Fruit fly (Drosophila melanogaster) whole organism, embryonic: ENCODE data around the gene ND-SGDH.

Experiments
- Awh ChIP-seq: fragments of 200-800 bp; sonication (Bioruptor generic); IDR thresholded peaks from 2 replicates; pipeline ENCODE4, ENCODE4 v1.3.6; 2022; ENCODE audit warnings: missing biosample characterization, missing genetic modification characterization
- B-H1 ChIP-seq: fragments of 200-800 bp; sonication (Bioruptor generic); IDR thresholded peaks from 3 replicates; pipeline ENCODE4 v1.3.6; 2022; ENCODE audit warnings: missing biosample characterization, missing genetic modification characterization
- CG10431 ChIP-seq: fragments of 200-800 bp; sonication (Bioruptor generic); optimal IDR thresholded peaks from 3 replicates; lab custom pipeline; 2018; ENCODE audit warnings: missing biosample characterization, mild to moderate bottlenecking, missing genetic modification characterization
- CG12155 ChIP-seq: fragments of 200-800 bp; sonication (Bioruptor generic); optimal IDR thresholded peaks from 3 replicates; lab custom pipeline; 2016; ENCODE audit warnings: missing biosample characterization, missing genetic modification characterization
- CG1233 ChIP-seq: fragments of 200-800 bp; sonication (Bioruptor generic); optimal IDR thresholded peaks from 4 replicates; lab custom pipeline; 2018; ENCODE audit warnings: missing biosample characterization, mild to moderate bottlenecking, missing genetic modification characterization
- CG13624 ChIP-seq: fragments of 200-800 bp; sonication (Bioruptor generic); optimal IDR thresholded peaks from 2 replicates; lab custom pipeline; 2016; ENCODE audit warnings: missing biosample characterization, missing genetic modification characterization
- CG14014 ChIP-seq: fragments of 200-800 bp; sonication (Bioruptor generic); IDR thresholded peaks from 2 replicates; pipeline ENCODE4 v1.3.6; 2022; ENCODE audit warnings: missing biosample characterization, missing genetic modification characterization
- CG1529 ChIP-seq: fragments of 200-800 bp; sonication (Bioruptor generic); optimal IDR thresholded peaks from 3 replicates; lab custom pipeline; 2018; ENCODE audit warnings: missing biosample characterization, missing genetic modification characterization
- CG16813 ChIP-seq: fragments of 200-800 bp; sonication (Bioruptor generic); IDR thresholded peaks from 3 replicates; pipeline ENCODE4 v1.3.6; 2022; ENCODE audit warnings: missing biosample characterization, missing genetic modification characterization; ENCODE audit not compliant: partially characterized antibody
- CG17328 ChIP-seq: fragments of 200-800 bp; sonication (Bioruptor generic); IDR thresholded peaks from 2 replicates; pipeline ENCODE4 v1.3.6; 2022; ENCODE audit warnings: missing biosample characterization, missing genetic modification characterization
- CG17612 ChIP-seq: fragments of 200-800 bp; sonication (Bioruptor generic); IDR thresholded peaks from 2 replicates; pipeline ENCODE4 v1.3.6; 2022; ENCODE audit warnings: missing biosample characterization, missing genetic modification characterization
- CG17829 ChIP-seq: fragments of 200-800 bp; optimal IDR thresholded peaks from 2 replicates; lab custom pipeline; 2019; ENCODE audit warnings: missing biosample characterization, mild to moderate bottlenecking, missing genetic modification characterization, moderate library complexity
- CG30403 ChIP-seq: fragments of 200-800 bp; sonication (Bioruptor generic); optimal IDR thresholded peaks from 3 replicates; lab custom pipeline; 2016; ENCODE audit warnings: missing biosample characterization, missing genetic modification characterization
- CG3726 ChIP-seq: fragments of 200-800 bp; sonication (Bioruptor generic); IDR thresholded peaks from 3 replicates; pipeline ENCODE4, ENCODE4 v1.3.6; 2022; ENCODE audit warnings: missing biosample characterization, missing genetic modification characterization
- CG4360 ChIP-seq: fragments of 200-800 bp; sonication (Bioruptor generic); IDR thresholded peaks from 2 replicates; pipeline ENCODE4 v1.3.6; 2022; ENCODE audit warnings: missing biosample characterization, missing genetic modification characterization
- CG6254 ChIP-seq: fragments of 200-800 bp; sonication (Bioruptor generic); optimal IDR thresholded peaks from 3 replicates; lab custom pipeline; 2017; ENCODE audit warnings: mild to moderate bottlenecking, missing biosample characterization, missing genetic modification reagents, missing genetic modification characterization
- CG6813 ChIP-seq: fragments of 200-800 bp; sonication (Bioruptor generic); optimal IDR thresholded peaks from 2 replicates; lab custom pipeline; 2017; ENCODE audit warnings: missing biosample characterization, missing genetic modification characterization, mild to moderate bottlenecking, moderate library complexity, missing genetic modification reagents
- CG7556 ChIP-seq: fragments of 200-800 bp; sonication (Bioruptor generic); optimal IDR thresholded peaks from 2 replicates; lab custom pipeline; 2017; ENCODE audit warnings: missing biosample characterization, mild to moderate bottlenecking, missing genetic modification characterization
- CG8359 ChIP-seq: fragments of 200-800 bp; sonication (Bioruptor generic); optimal IDR thresholded peaks from 2 replicates; lab custom pipeline; 2017; ENCODE audit warnings: missing biosample characterization, mild to moderate bottlenecking, missing genetic modification characterization, borderline replicate concordance
- CG8478 ChIP-seq: fragments of >200 bp; optimal IDR thresholded peaks from 2 replicates; lab custom pipeline; 2018
- Drgx ChIP-seq: fragments of 200-800 bp; sonication (Bioruptor generic); IDR thresholded peaks from 2 replicates; pipeline ENCODE4 v1.3.6; 2022; ENCODE audit warnings: missing biosample characterization, missing genetic modification characterization
- E2f2 ChIP-seq: fragments of 200-800 bp; sonication (Bioruptor generic); IDR thresholded peaks from 2 replicates; pipeline ENCODE4 v1.3.6; 2022; ENCODE audit warnings: missing biosample characterization, missing genetic modification characterization
- Hr78 ChIP-seq, 2 experiments: fragments of 200-800 bp in 1 of 2; fragments of >200 bp in 1 of 2; sonication (Bioruptor generic) in 1 of 2; optimal IDR thresholded peaks; 2 replicates each; lab custom pipeline; 2017 to 2019; ENCODE audit warnings: missing biosample characterization in 2 of 2, missing genetic modification characterization in 2 of 2, mild to moderate bottlenecking in 1 of 2, moderate library complexity in 1 of 2
- Hsf ChIP-seq: fragments of 200-800 bp; sonication (Bioruptor generic); optimal IDR thresholded peaks from 3 replicates; lab custom pipeline; 2016; ENCODE audit warnings: missing biosample characterization, missing genetic modification characterization
- MBD-R2 ChIP-seq: fragments of 200-800 bp; sonication (Bioruptor generic); IDR thresholded peaks from 2 replicates; pipeline ENCODE4 v1.3.6; 2022; ENCODE audit warnings: missing biosample characterization, missing genetic modification characterization
- MTF-1 ChIP-seq: fragments of 200-800 bp; sonication (Bioruptor generic); optimal IDR thresholded peaks from 2 replicates; lab custom pipeline; 2018; ENCODE audit warnings: missing biosample characterization, mild to moderate bottlenecking, missing genetic modification characterization, borderline replicate concordance
- NC2α ChIP-seq: fragments of 200-800 bp; sonication (Bioruptor generic); optimal IDR thresholded peaks from 2 replicates; lab custom pipeline; 2016; ENCODE audit warnings: missing biosample characterization, missing genetic modification characterization
- Tbp ChIP-seq: fragments of >200 bp; optimal IDR thresholded peaks from 2 replicates; lab custom pipeline; 2018; ENCODE audit warnings: missing biosample characterization, missing genetic modification characterization
- Usf ChIP-seq: fragments of 200-800 bp; sonication (Bioruptor generic); optimal IDR thresholded peaks from 2 replicates; lab custom pipeline; 2017; ENCODE audit warnings: missing genotype, missing biosample characterization, missing genetic modification characterization
- Xrp1 ChIP-seq: fragments of 200-800 bp; sonication (Bioruptor generic); IDR thresholded peaks from 2 replicates; pipeline ENCODE4 v1.3.6; 2022; ENCODE audit warnings: missing biosample characterization, missing genetic modification characterization
- abd-A ChIP-seq: fragments of 200-800 bp; sonication (Bioruptor generic); optimal IDR thresholded peaks from 3 replicates; lab custom pipeline; 2019; ENCODE audit warnings: missing biosample characterization, mild to moderate bottlenecking, missing genetic modification characterization, moderate library complexity
- amos ChIP-seq: fragments of 200-800 bp; sonication (Bioruptor generic); IDR thresholded peaks from 2 replicates; pipeline ENCODE4 v1.3.6; 2022; ENCODE audit warnings: missing biosample characterization, missing genetic modification characterization; ENCODE audit not compliant: partially characterized antibody
- ara ChIP-seq: fragments of 200-800 bp; sonication (Bioruptor generic); IDR thresholded peaks from 2 replicates; pipeline ENCODE4 v1.3.6; 2022; ENCODE audit warnings: missing biosample characterization, missing genetic modification characterization
- bigmax ChIP-seq: fragments of 200-800 bp; sonication (Bioruptor generic); optimal IDR thresholded peaks from 2 replicates; lab custom pipeline; 2018; ENCODE audit warnings: missing biosample characterization, mild to moderate bottlenecking, missing genetic modification characterization
- esg ChIP-seq: fragments of 200-800 bp; sonication (Bioruptor generic); conservative IDR thresholded peaks from 2 replicates; pipeline ENCODE4 v1.3.6; 2022; ENCODE audit warnings: missing biosample characterization, missing genetic modification characterization
- exex ChIP-seq: fragments of 200-800 bp; sonication (Bioruptor generic); optimal IDR thresholded peaks from 4 replicates; lab custom pipeline; 2018; ENCODE audit warnings: missing biosample characterization, mild to moderate bottlenecking, missing genetic modification characterization, moderate library complexity
- grn ChIP-seq: fragments of 200-800 bp; sonication (Bioruptor generic); optimal IDR thresholded peaks from 3 replicates; lab custom pipeline; 2017; ENCODE audit warnings: missing biosample characterization, missing genetic modification characterization
- gsb-n ChIP-seq: fragments of 200-800 bp; sonication (Bioruptor generic); optimal IDR thresholded peaks from 3 replicates; lab custom pipeline; 2018; ENCODE audit warnings: missing biosample characterization, mild to moderate bottlenecking, missing genetic modification characterization
- kni ChIP-seq: fragments of 200-800 bp; sonication (Bioruptor generic); optimal IDR thresholded peaks from 3 replicates; lab custom pipeline; 2017; ENCODE audit warnings: mild to moderate bottlenecking, missing biosample characterization, missing genetic modification reagents, missing genetic modification characterization
- lov ChIP-seq, 2 experiments: fragments of 200-800 bp in 1 of 2; fragments of >200 bp in 1 of 2; sonication (Bioruptor generic) in 1 of 2; IDR thresholded peaks in 1 of 2; optimal IDR thresholded peaks in 1 of 2; 2 replicates in 1 of 2; 3 replicates in 1 of 2; pipeline versions ENCODE4 v1.3.6 to Lab custom; 2017 to 2022; ENCODE audit warnings: missing biosample characterization in 1 of 2, missing genetic modification characterization in 1 of 2
- nom ChIP-seq: fragments of 200-800 bp; sonication (Bioruptor generic); optimal IDR thresholded peaks from 2 replicates; lab custom pipeline; 2017; ENCODE audit warnings: missing biosample characterization, missing genetic modification characterization, mild to moderate bottlenecking, moderate library complexity, missing genetic modification reagents
- odd ChIP-seq: fragments of 200-800 bp; sonication (Bioruptor generic); optimal IDR thresholded peaks from 2 replicates; lab custom pipeline; 2017; ENCODE audit warnings: missing biosample characterization, mild to moderate bottlenecking, missing genetic modification characterization
- onecut ChIP-seq: fragments of 200-800 bp; sonication (Bioruptor generic); IDR thresholded peaks from 2 replicates; pipeline ENCODE4 v1.3.6; 2022; ENCODE audit warnings: missing biosample characterization, missing genetic modification characterization
- prd ChIP-seq, 3 experiments: fragments of >200 bp in 2 of 3; fragments of 200-800 bp in 1 of 3; sonication (Bioruptor generic) in 1 of 3; optimal IDR thresholded peaks in 2 of 3; IDR thresholded peaks in 1 of 3; 2 replicates in 2 of 3; 3 replicates in 1 of 3; pipeline versions ENCODE4 v1.3.6 to Lab custom; 2017 to 2022; ENCODE audit warnings: missing biosample characterization in 1 of 3, missing genetic modification characterization in 1 of 3
- repo ChIP-seq: fragments of 200-800 bp; sonication (Bioruptor generic); optimal IDR thresholded peaks from 2 replicates; lab custom pipeline; 2016; ENCODE audit warnings: missing biosample characterization, missing genetic modification characterization
- wor ChIP-seq: fragments of 200-800 bp; sonication (Bioruptor generic); IDR thresholded peaks from 2 replicates; pipeline ENCODE4 v1.3.6; 2022; ENCODE audit warnings: missing biosample characterization, missing genetic modification characterization
- yki ChIP-seq: fragments of >200 bp; optimal IDR thresholded peaks from 3 replicates; lab custom pipeline; 2018

The ND-SGDH gene

DNA sequence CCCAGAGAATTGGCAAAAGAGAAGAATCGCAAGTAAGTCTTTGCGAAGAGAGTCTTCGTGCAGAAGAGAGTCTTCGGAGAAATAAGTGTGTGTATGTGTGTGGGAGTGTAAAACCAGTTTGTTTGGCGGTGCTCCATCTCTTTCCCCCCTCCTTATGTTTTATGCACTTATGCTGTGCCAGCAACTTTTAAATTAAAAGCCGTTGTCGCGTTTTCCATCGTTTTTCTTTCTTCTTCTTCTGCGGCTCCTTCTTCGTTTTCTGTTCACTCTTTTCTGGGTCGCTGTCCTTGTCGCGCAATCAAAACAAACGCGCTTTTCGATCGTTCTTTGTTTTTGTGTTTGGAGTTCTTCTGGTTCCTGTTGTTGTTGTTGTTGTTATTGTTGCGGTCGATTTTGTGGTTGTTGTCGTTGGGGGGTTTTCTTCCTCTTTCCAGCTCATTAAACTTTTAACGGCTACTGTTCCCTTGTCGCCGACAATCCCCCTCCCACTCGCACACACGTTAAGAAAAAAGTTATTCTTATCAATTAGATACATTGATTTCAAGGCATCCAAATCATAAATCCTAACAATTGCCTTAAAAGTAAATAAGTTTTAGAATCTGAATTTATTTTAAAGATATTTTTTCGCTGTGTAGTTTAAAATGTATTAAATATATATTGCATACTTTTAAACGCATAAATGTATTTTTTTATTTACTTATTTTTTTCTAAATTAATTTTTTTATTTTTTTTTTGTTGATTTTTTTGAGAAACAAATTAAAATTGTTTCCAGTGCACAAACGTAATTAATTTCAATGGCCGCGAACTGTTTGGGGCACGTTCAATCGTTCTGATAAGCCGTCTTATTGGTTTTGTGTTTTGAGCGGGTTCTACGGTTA lies 27.1 kb downstream of the ND-SGDH start (continued):
- TF ChIP-seq CG17328 (GFP tag; lab: Robert Waterston, UW) (peak; percentile 73), NC2α (GFP tag; lab: Kevin White, UChicago) (no peak), CG17612 (GFP tag; lab: Robert Waterston, UW) (no peak), kni (GFP tag; lab: Kevin White, UChicago) (peak; percentile 87), MTF-1 (peak; percentile 27), onecut (GFP tag; lab: Robert Waterston, UW) (peak; percentile 40), CG8359 (GFP tag; lab: Kevin White, UChicago) (peak; percentile 66), Drgx (GFP tag; lab: Robert Waterston, UW) (peak; percentile 14; the same call in 1 of the 2 replicates), E2f2 (GFP tag; lab: Robert Waterston, UW) (peak; percentile 50; the same call in 1 of the 2 replicates), gsb-n (tag; lab: Kevin White, UChicago) (peak; percentile 88), Tbp (GFP tag; lab: Kevin White, UChicago) (no peak), B-H1 (0 out of 3 replicates have a peak, but pooled peaks have one; percentile 54), wor (GFP tag; lab: Robert Waterston, UW) (peak; percentile 66), CG6254 (GFP tag; lab: Kevin White, UChicago) (peak; percentile 71), grn (GFP tag; lab: Kevin White, UChicago) (peak; percentile 64), repo (no peak), Usf (GFP tag; lab: Kevin White, UChicago) (peak; percentile 50), CG17829 (tag; lab: Kevin White, UChicago) (peak; percentile 96), CG13624 (GFP tag; lab: Kevin White, UChicago) (peak; percentile 47), Awh (0 out of 2 replicates have a peak, but pooled peaks have one; percentile 38), CG16813 (GFP tag; lab: Robert Waterston, UW) (no peak), CG1233 (GFP tag; lab: Kevin White, UChicago) (peak; percentile 86), CG30403 (GFP tag; lab: Kevin White, UChicago) (peak; percentile 62), MBD-R2 (GFP tag; lab: Robert Waterston, UW) (0 out of 2 replicates have a peak, but pooled peaks have one; percentile 11), Hr78 (GFP tag; optimal IDR thresholded peaks at IDR 0.05; lab: Kevin White, UChicago) (peak in 1 of 2 experiments; percentile 77), nom (peak; percentile 23), CG3726 (GFP tag; lab: Robert Waterston, UW) (peak; percentile 63; the same call in 1 of the 3 replicates), CG8478 (lab: Kevin White, UChicago) (no peak), bigmax (GFP tag; lab: Kevin White, UChicago) (no peak), odd (GFP tag; lab: Kevin White, UChicago) (peak; percentile 81), CG6813 (GFP tag; lab: Kevin White, UChicago) (peak; percentile 54), abd-A (tag; lab: Kevin White, UChicago) (no peak), CG7556 (GFP tag; lab: Kevin White, UChicago) (peak; percentile 89), Hsf (GFP tag; lab: Kevin White, UChicago) (peak; percentile 49), exex (tag; lab: Kevin White, UChicago) (peak; percentile 60), yki (lab: Kevin White, UChicago) (no peak), CG14014 (GFP tag; lab: Robert Waterston, UW) (peak; percentile 68), Xrp1 (GFP tag; lab: Robert Waterston, UW) (peak; percentile 88), esg (GFP tag; lab: Robert Waterston, UW) (peak; percentile 74), ara (peak; percentile 27; the same call in 1 of the 2 replicates), lov (optimal IDR thresholded peaks at IDR 0.05; lab: Kevin White, UChicago) (no peak), lov (GFP tag; IDR thresholded peaks at IDR 0.05; lab: Robert Waterston, UW) (no peak), CG10431 (GFP tag; lab: Kevin White, UChicago) (peak; percentile 63), amos (no peak), CG4360 (GFP tag; lab: Robert Waterston, UW) (peak; percentile 91), CG1529 (GFP tag; lab: Kevin White, UChicago) (peak; percentile 11), CG12155 (peak; percentile 44), prd (optimal IDR thresholded peaks at IDR 0.05; lab: Kevin White, UChicago) (no peak), prd (GFP tag; IDR thresholded peaks at IDR 0.05; lab: Robert Waterston, UW) (peak; percentile 71)
